Worm (Caenorhabditis elegans) whole organism, L1 larva: Measurements from ENCODE around the gene cri-2.

Experiments
- ces-1 ChIP-seq: fragments of 150-350 bp; optimal IDR thresholded peaks from 2 replicates; lab custom pipeline; 2014; ENCODE audit warnings: missing biosample characterization, missing genetic modification reagents, missing genetic modification characterization
- fkh-10 ChIP-seq: sonication (generic microtip); optimal IDR thresholded peaks from 2 replicates; lab custom pipeline; 2017; ENCODE audit warnings: missing biosample characterization, missing genetic modification reagents, missing genetic modification characterization
- lin-39 ChIP-seq: fragments of 150-350 bp; optimal IDR thresholded peaks from 2 replicates; lab custom pipeline; 2014; ENCODE audit warnings: missing biosample characterization, missing genetic modification reagents, missing genetic modification characterization
- lsy-2 ChIP-seq, 2 experiments: fragments of 150-350 bp; optimal IDR thresholded peaks; 2 replicates each; lab custom pipeline; 2014; ENCODE audit warnings: missing biosample characterization in 2 of 2, missing genetic modification characterization in 2 of 2
- nhr-85 ChIP-seq: sonication (generic microtip); peaks from one replicate; lab custom pipeline; 2016; ENCODE audit warnings: missing genetic modification characterization, inconsistent platforms, missing compliant biosample characterization
- snpc-4 ChIP-seq: fragments of 150-350 bp; optimal IDR thresholded peaks from 2 replicates; lab custom pipeline; 2014; ENCODE audit warnings: missing biosample characterization, missing genetic modification characterization
- unc-86 ChIP-seq: sonication (generic microtip); optimal IDR thresholded peaks from 2 replicates; lab custom pipeline; 2016; ENCODE audit warnings: missing genetic modification characterization, missing compliant biosample characterization
- unc-98 ChIP-seq: fragments of 200-800 bp; sonication (Bioruptor generic); IDR thresholded peaks from 2 replicates; pipeline ENCODE4 v1.3.6; 2022; ENCODE audit warnings: missing genetic modification characterization, missing compliant biosample characterization
- xbp-1 ChIP-seq: sonication (generic microtip); optimal IDR thresholded peaks from 2 replicates; lab custom pipeline; 2016; ENCODE audit warnings: missing genetic modification characterization, missing compliant biosample characterization
- ztf-4 ChIP-seq: fragments of 150-350 bp; optimal IDR thresholded peaks from 2 replicates; lab custom pipeline; 2014; ENCODE audit warnings: missing biosample characterization, missing genetic modification characterization

ce11 chrV:8212816-8213215, 11.2 kb downstream of the cri-2 start:
- no peak for TF ChIP-seq lsy-2 (tag; optimal IDR thresholded peaks at IDR 0.05; lab: Kevin White, UChicago)
- no peak for TF ChIP-seq unc-86 (tag; lab: Kevin White, UChicago)
- no peak for TF ChIP-seq ces-1 (GFP tag; lab: Kevin White, UChicago)
- no peak for TF ChIP-seq xbp-1
- no peak for TF ChIP-seq ztf-4
- no peak for TF ChIP-seq unc-98 (GFP tag; lab: Robert Waterston, UW)
- no peak for TF ChIP-seq fkh-10 (GFP tag; lab: Kevin White, UChicago)
- no peak for TF ChIP-seq nhr-85 (tag; lab: Kevin White, UChicago)
- no peak for TF ChIP-seq snpc-4
- no peak for TF ChIP-seq lin-39 (tag; lab: Kevin White, UChicago)
